Fruit fly (Drosophila melanogaster): Measurements from ENCODE around the gene CG11889.

CG11889 gene

DNA sequence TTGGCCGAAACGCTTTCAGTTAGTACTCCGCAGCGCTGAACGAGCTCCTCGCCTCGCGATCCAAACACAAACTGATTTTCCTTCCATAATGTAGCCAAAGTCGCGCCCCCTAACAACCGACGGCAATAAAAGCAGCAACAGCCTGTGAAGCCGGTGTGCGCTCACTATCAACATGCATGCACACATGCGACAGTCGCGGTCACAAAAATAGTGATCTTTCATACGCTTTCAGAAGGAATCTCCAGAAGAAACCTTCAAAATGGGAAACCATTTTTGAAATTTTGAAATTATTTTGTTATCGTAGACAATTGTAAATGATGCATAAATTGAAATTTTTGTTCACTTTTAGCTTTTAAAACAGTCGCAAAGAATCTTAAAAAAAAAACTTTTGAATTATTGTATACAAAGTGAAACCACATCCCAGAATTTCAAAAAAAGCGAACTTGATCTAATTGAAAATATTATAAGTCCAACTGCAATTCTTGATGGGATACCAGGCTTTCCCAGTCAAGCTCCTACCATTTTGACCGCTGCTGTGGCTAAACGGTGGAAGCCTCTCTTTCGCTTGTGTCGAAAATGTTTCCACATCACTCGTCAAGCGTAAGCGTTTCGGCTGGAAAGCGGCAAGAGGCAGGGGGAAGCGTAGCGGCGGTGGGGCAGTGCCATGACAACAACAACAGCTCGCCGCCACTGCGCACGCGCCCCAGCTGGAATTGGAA is 37.6 kb upstream of the CG11889 start, which contains the start of gene Cad96Cb (continued):
- TF ChIP-seq Xrp1 (GFP tag; IDR thresholded peaks at IDR 0.05) (peak; percentile 77), bigmax (GFP tag; optimal IDR thresholded peaks at IDR 0.05) (no peak), aop (GFP tag; IDR thresholded peaks at IDR 0.05) (no peak), Hsf (GFP tag; optimal IDR thresholded peaks at IDR 0.05) (peak; percentile 81), org-1 (GFP tag; optimal IDR thresholded peaks at IDR 0.05) (peak; percentile 87), CG10959 (GFP tag; IDR thresholded peaks at IDR 0.05) (peak; percentile 36), hbn (GFP tag; IDR thresholded peaks at IDR 0.05; ENCODE audit: partially characterized antibody) (no peak), usp (GFP tag; optimal IDR thresholded peaks at IDR 0.05) (no peak), Hand (GFP tag; optimal IDR thresholded peaks at IDR 0.05) (peak; percentile 20), E2f1 (GFP tag; IDR thresholded peaks at IDR 0.05) (peak; percentile 48; the same call in 1 of the 2 replicates), scrt (GFP tag; optimal IDR thresholded peaks at IDR 0.05) (peak; percentile 48), chif (GFP tag; optimal IDR thresholded peaks at IDR 0.05) (peak; percentile 56 to 89), CG4424 (GFP tag; optimal IDR thresholded peaks at IDR 0.05) (peak; percentile 92), amos (GFP tag; IDR thresholded peaks at IDR 0.05; ENCODE audit: partially characterized antibody) (no peak), CG11247 (GFP tag; IDR thresholded peaks at IDR 0.05) (peak; percentile 30; the same call in 1 of the 2 replicates), Xbp1 (GFP tag; optimal IDR thresholded peaks at IDR 0.05) (peak; percentile 77), CG31224 (GFP tag; IDR thresholded peaks at IDR 0.05) (no peak), gem (tag; optimal IDR thresholded peaks at IDR 0.05) (peak; percentile 90), CG3281 (GFP tag; optimal IDR thresholded peaks at IDR 0.05) (no peak), schlank (tag; optimal IDR thresholded peaks at IDR 0.05) (no peak), tx (GFP tag; optimal IDR thresholded peaks at IDR 0.05) (peak; percentile 75), CG12391 (tag; optimal IDR thresholded peaks at IDR 0.05) (peak; percentile 84), ab (GFP tag; optimal IDR thresholded peaks at IDR 0.05) (peak; percentile 66), CG9437 (GFP tag; optimal IDR thresholded peaks at IDR 0.05) (peak; percentile 87), NC2β (GFP tag; optimal IDR thresholded peaks at IDR 0.05) (peak; percentile 73), HLH3B (GFP tag; IDR thresholded peaks at IDR 0.05) (peak; percentile 59), seq (GFP tag; IDR thresholded peaks at IDR 0.05) (peak; percentile 60), CG6765 (GFP tag; optimal IDR thresholded peaks at IDR 0.05) (peak; percentile 63), zfh2 (GFP tag; optimal IDR thresholded peaks at IDR 0.05) (peak; percentile 0), CG6689 (GFP tag; IDR thresholded peaks at IDR 0.05) (peak; percentile 81), MTF-1 (GFP tag; optimal IDR thresholded peaks at IDR 0.05; ENCODE audit: borderline replicate concordance) (no peak), dysf (GFP tag; IDR thresholded peaks at IDR 0.05) (peak; percentile 73), CG7928 (GFP tag; optimal IDR thresholded peaks at IDR 0.05) (peak; percentile 7), NfI (GFP tag; optimal IDR thresholded peaks at IDR 0.05) (peak; percentile 70), sim (GFP tag; IDR thresholded peaks at IDR 0.05) (no peak), Ets65A (GFP tag) (peak; percentile 95), CG18599 (GFP tag; optimal IDR thresholded peaks at IDR 0.05) (peak; percentile 78), CG3995 (GFP tag; optimal IDR thresholded peaks at IDR 0.05) (peak; percentile 5), trem (tag; optimal IDR thresholded peaks at IDR 0.05) (peak; percentile 76), CG2120 (GFP tag; optimal IDR thresholded peaks at IDR 0.05) (no peak), CG17186 (GFP tag; optimal IDR thresholded peaks at IDR 0.05) (peak; percentile 56), Opbp (GFP tag; IDR thresholded peaks at IDR 0.05; ENCODE audit: partially characterized antibody) (no peak), CG4282 (GFP tag; optimal IDR thresholded peaks at IDR 0.05) (peak; percentile 28), CG12942 (GFP tag; optimal IDR thresholded peaks at IDR 0.05) (peak; percentile 53), CG8924 (tag; optimal IDR thresholded peaks at IDR 0.05) (peak; percentile 86), PHDP (tag; optimal IDR thresholded peaks at IDR 0.05) (peak; percentile 19), CG4328 (GFP tag; optimal IDR thresholded peaks at IDR 0.05) (peak; percentile 74), Dp (GFP tag; optimal IDR thresholded peaks at IDR 0.05) (no peak), stwl (tag; optimal IDR thresholded peaks at IDR 0.05) (no peak), pum (GFP tag; optimal IDR thresholded peaks at IDR 0.05) (peak; percentile 79)
